Fruit fly (Drosophila melanogaster) whole organism, embryonic: Measurements from ENCODE around the gene CG9166.
A peak's percentile ranks its signal among the peaks of the same experiment; 100 is the strongest.

ENCODE experiments used
- ATbp ChIP-seq: fragments of 200-800 bp; sonication (Bioruptor generic); optimal IDR thresholded peaks from 2 replicates; lab custom pipeline; 2017; ENCODE audit warnings: missing biosample characterization, mild to moderate bottlenecking, missing genetic modification characterization, missing genetic modification reagents
- Ada2b ChIP-seq: fragments of 200-800 bp; sonication (Bioruptor generic); IDR thresholded peaks from 2 replicates; pipeline ENCODE4 v1.3.6; 2022; ENCODE audit warnings: missing biosample characterization, missing genetic modification characterization
- Bdp1 ChIP-seq: fragments of 200-800 bp; sonication (Bioruptor generic); optimal IDR thresholded peaks from 3 replicates; lab custom pipeline; 2016; ENCODE audit warnings: missing biosample characterization, missing genetic modification characterization
- C15 ChIP-seq: fragments of 200-800 bp; sonication (Bioruptor generic); IDR thresholded peaks from 3 replicates; pipeline ENCODE4 v1.3.6; 2022; ENCODE audit warnings: missing biosample characterization, missing genetic modification characterization
- CG10543 ChIP-seq: fragments of 200-800 bp; sonication (Bioruptor generic); optimal IDR thresholded peaks from 3 replicates; lab custom pipeline; 2017; ENCODE audit warnings: missing biosample characterization, mild to moderate bottlenecking, missing genetic modification characterization, moderate library complexity
- CG12071 ChIP-seq: fragments of 200-800 bp; sonication (Bioruptor generic); optimal IDR thresholded peaks from 3 replicates; lab custom pipeline; 2018; ENCODE audit warnings: missing biosample characterization, mild to moderate bottlenecking, missing genetic modification characterization
- CG16779 ChIP-seq: fragments of 200-800 bp; sonication (Bioruptor generic); IDR thresholded peaks from 2 replicates; pipeline ENCODE4 v1.3.6; 2022; ENCODE audit warnings: missing biosample characterization, missing genetic modification characterization
- CG1792 ChIP-seq: fragments of 200-800 bp; sonication (Bioruptor generic); optimal IDR thresholded peaks from 2 replicates; lab custom pipeline; 2016; ENCODE audit warnings: missing biosample characterization, missing genetic modification characterization
- CG2712 ChIP-seq: fragments of 200-800 bp; optimal IDR thresholded peaks from 3 replicates; lab custom pipeline; 2019; ENCODE audit warnings: missing biosample characterization, mild to moderate bottlenecking, missing genetic modification characterization, moderate library complexity
- CG31224 ChIP-seq: fragments of 200-800 bp; sonication (Bioruptor generic); IDR thresholded peaks from 2 replicates; pipeline ENCODE4 v1.3.6; 2022; ENCODE audit warnings: missing biosample characterization, missing genetic modification characterization
- CG32772 ChIP-seq: fragments of 200-800 bp; sonication (Bioruptor generic); IDR thresholded peaks from 2 replicates; pipeline ENCODE4 v1.3.6; 2022; ENCODE audit warnings: missing biosample characterization, missing genetic modification characterization
- CG34422 ChIP-seq: fragments of 200-800 bp; sonication (Bioruptor generic); IDR thresholded peaks from 3 replicates; pipeline ENCODE4 v1.3.6; 2022; ENCODE audit warnings: missing biosample characterization, missing genetic modification characterization
- CG4854 ChIP-seq: fragments of 200-800 bp; sonication (Bioruptor generic); optimal IDR thresholded peaks from 2 replicates; lab custom pipeline; 2016; ENCODE audit warnings: missing biosample characterization, missing genetic modification characterization, inconsistent platforms
- CG6175 ChIP-seq: fragments of 200-800 bp; sonication (Bioruptor generic); IDR thresholded peaks from 3 replicates; pipeline ENCODE4 v1.3.6; 2022; ENCODE audit warnings: missing biosample characterization, missing genetic modification characterization
- CG6689 ChIP-seq: fragments of 200-800 bp; sonication (Bioruptor generic); IDR thresholded peaks from 2 replicates; pipeline ENCODE4 v1.3.6; 2022; ENCODE audit warnings: missing biosample characterization, missing genetic modification characterization
- CG7556 ChIP-seq: fragments of 200-800 bp; sonication (Bioruptor generic); optimal IDR thresholded peaks from 2 replicates; lab custom pipeline; 2017; ENCODE audit warnings: missing biosample characterization, mild to moderate bottlenecking, missing genetic modification characterization
- CG7987 ChIP-seq: fragments of 200-800 bp; sonication (Bioruptor generic); optimal IDR thresholded peaks from 2 replicates; lab custom pipeline; 2018; ENCODE audit warnings: missing biosample characterization, mild to moderate bottlenecking, missing genetic modification characterization, moderate library complexity
- CG8281 ChIP-seq: fragments of 200-800 bp; sonication (Bioruptor generic); optimal IDR thresholded peaks from 2 replicates; lab custom pipeline; 2018; ENCODE audit warnings: missing biosample characterization, mild to moderate bottlenecking, missing genetic modification characterization, moderate library complexity
- CG8924 ChIP-seq: fragments of 200-800 bp; optimal IDR thresholded peaks from 3 replicates; lab custom pipeline; 2019; ENCODE audit warnings: missing biosample characterization, mild to moderate bottlenecking, missing genetic modification characterization, moderate library complexity
- Drgx ChIP-seq: fragments of 200-800 bp; sonication (Bioruptor generic); IDR thresholded peaks from 2 replicates; pipeline ENCODE4 v1.3.6; 2022; ENCODE audit warnings: missing biosample characterization, missing genetic modification characterization
- Ets65A ChIP-seq: fragments of 200-800 bp; sonication (Bioruptor generic); peaks from one replicate; lab custom pipeline; 2016; ENCODE audit warnings: missing biosample characterization, missing genetic modification characterization
- Fer1 ChIP-seq: fragments of 200-800 bp; sonication (Bioruptor generic); optimal IDR thresholded peaks from 2 replicates; lab custom pipeline; 2017; ENCODE audit warnings: missing biosample characterization, mild to moderate bottlenecking, missing genetic modification characterization
- Fer2 ChIP-seq: fragments of 200-800 bp; sonication (Bioruptor generic); optimal IDR thresholded peaks from 2 replicates; lab custom pipeline; 2018; ENCODE audit warnings: missing biosample characterization, mild to moderate bottlenecking, missing genetic modification characterization, moderate library complexity
- HLH4C ChIP-seq: fragments of 200-800 bp; sonication (Bioruptor generic); IDR thresholded peaks from 3 replicates; pipeline ENCODE4 v1.3.6; 2022; ENCODE audit warnings: missing biosample characterization, missing genetic modification characterization; ENCODE audit not compliant: partially characterized antibody
- Hand ChIP-seq: fragments of 200-800 bp; sonication (Bioruptor generic); optimal IDR thresholded peaks from 2 replicates; lab custom pipeline; 2017; ENCODE audit warnings: mild to moderate bottlenecking, missing biosample characterization, missing genetic modification reagents, missing genetic modification characterization
- Hey ChIP-seq: fragments of 200-800 bp; sonication (Bioruptor generic); optimal IDR thresholded peaks from 3 replicates; lab custom pipeline; 2018; ENCODE audit warnings: missing biosample characterization, mild to moderate bottlenecking, missing genetic modification characterization
- HmgD ChIP-seq: fragments of 200-800 bp; sonication (Bioruptor generic); optimal IDR thresholded peaks from 3 replicates; lab custom pipeline; 2016; ENCODE audit warnings: missing biosample characterization, missing genetic modification characterization
- Lpt ChIP-seq: fragments of >200 bp; optimal IDR thresholded peaks from 2 replicates; lab custom pipeline; 2018; ENCODE audit warnings: missing biosample characterization, missing genetic modification characterization
- Oli ChIP-seq: fragments of 200-800 bp; sonication (Bioruptor generic); optimal IDR thresholded peaks from 2 replicates; lab custom pipeline; 2018; ENCODE audit warnings: missing biosample characterization, mild to moderate bottlenecking, missing genetic modification characterization, moderate library complexity
- TFAM ChIP-seq: fragments of 200-800 bp; sonication (Bioruptor generic); optimal IDR thresholded peaks from 2 replicates; lab custom pipeline; 2017; ENCODE audit warnings: missing biosample characterization, missing genetic modification characterization, inconsistent platforms
- al ChIP-seq: fragments of 200-800 bp; sonication (Bioruptor generic); IDR thresholded peaks from 2 replicates; pipeline ENCODE4 v1.3.6; 2022; ENCODE audit warnings: missing biosample characterization, missing genetic modification characterization
- aop ChIP-seq: fragments of 200-800 bp; sonication (Bioruptor generic); IDR thresholded peaks from 2 replicates; pipeline ENCODE4 v1.3.6; 2022; ENCODE audit warnings: missing biosample characterization, missing genetic modification characterization
- ap ChIP-seq: fragments of 200-800 bp; sonication (Bioruptor generic); IDR thresholded peaks from 2 replicates; pipeline ENCODE4 v1.3.6; 2022; ENCODE audit warnings: missing biosample characterization, missing genetic modification characterization
- bsh ChIP-seq, 2 experiments: fragments of 200-800 bp; sonication (Bioruptor generic); optimal IDR thresholded peaks; 2 replicates each; lab custom pipeline; 2017 to 2018; ENCODE audit warnings: mild to moderate bottlenecking in 2 of 2, missing biosample characterization in 2 of 2, missing genetic modification characterization in 2 of 2, moderate library complexity in 1 of 2
- dpn ChIP-seq, 2 experiments: fragments of 200-800 bp; sonication (Bioruptor generic); optimal IDR thresholded peaks; 3 replicates each; lab custom pipeline; 2016; ENCODE audit warnings: missing biosample characterization in 2 of 2, missing genetic modification characterization in 2 of 2
- ems ChIP-seq: fragments of 200-800 bp; sonication (Bioruptor generic); optimal IDR thresholded peaks from 3 replicates; lab custom pipeline; 2016; ENCODE audit warnings: missing biosample characterization, missing genetic modification characterization
- gce ChIP-seq: fragments of 200-800 bp; sonication (Bioruptor generic); IDR thresholded peaks from 3 replicates; pipeline ENCODE4 v1.3.6; 2022; ENCODE audit warnings: missing biosample characterization, missing genetic modification characterization
- ham ChIP-seq: fragments of 200-800 bp; sonication (Bioruptor generic); IDR thresholded peaks from 2 replicates; pipeline ENCODE4 v1.3.6; 2022; ENCODE audit warnings: missing biosample characterization, missing genetic modification characterization
- ind ChIP-seq: fragments of 200-800 bp; sonication (Bioruptor generic); optimal IDR thresholded peaks from 3 replicates; lab custom pipeline; 2016; ENCODE audit warnings: missing biosample characterization, missing genetic modification characterization
- kay ChIP-seq: fragments of 200-800 bp; sonication (Bioruptor generic); optimal IDR thresholded peaks from 2 replicates; lab custom pipeline; 2016; ENCODE audit warnings: missing biosample characterization, missing genetic modification characterization
- lilli ChIP-seq: fragments of 200-800 bp; sonication (Bioruptor generic); optimal IDR thresholded peaks from 3 replicates; lab custom pipeline; 2016; ENCODE audit warnings: missing biosample characterization, missing genetic modification characterization
- lmd ChIP-seq: fragments of 200-800 bp; sonication (Bioruptor generic); IDR thresholded peaks from 2 replicates; pipeline ENCODE4 v1.3.6; 2022; ENCODE audit warnings: missing biosample characterization, missing genetic modification characterization
- maf-S ChIP-seq: fragments of 200-800 bp; sonication (Bioruptor generic); optimal IDR thresholded peaks from 2 replicates; lab custom pipeline; 2016; ENCODE audit warnings: missing biosample characterization, missing genetic modification characterization
- otp ChIP-seq: fragments of 200-800 bp; sonication (Bioruptor generic); IDR thresholded peaks from 3 replicates; pipeline ENCODE4, ENCODE4 v1.3.6; 2022; ENCODE audit warnings: missing biosample characterization, missing genetic modification characterization
- pnt ChIP-seq: fragments of 200-800 bp; sonication (Bioruptor generic); optimal IDR thresholded peaks from 3 replicates; lab custom pipeline; 2016; ENCODE audit warnings: missing biosample characterization, missing genetic modification characterization
- psq ChIP-seq: fragments of 200-800 bp; sonication (Bioruptor generic); optimal IDR thresholded peaks from 2 replicates; lab custom pipeline; 2017; ENCODE audit warnings: missing biosample characterization, missing genetic modification characterization
- shn ChIP-seq: fragments of 200-800 bp; sonication (Bioruptor generic); optimal IDR thresholded peaks from 3 replicates; lab custom pipeline; 2016; ENCODE audit warnings: missing biosample characterization, missing genetic modification characterization
- so ChIP-seq: fragments of 200-800 bp; sonication (Bioruptor generic); IDR thresholded peaks from 3 replicates; pipeline ENCODE4 v1.3.6; 2022; ENCODE audit warnings: missing biosample characterization, missing genetic modification characterization
- sr ChIP-seq: fragments of 200-800 bp; sonication (Bioruptor generic); IDR thresholded peaks from 3 replicates; pipeline ENCODE4 v1.3.6; 2022; ENCODE audit warnings: missing biosample characterization, missing genetic modification characterization
- stwl ChIP-seq: fragments of 200-800 bp; sonication (Bioruptor generic); optimal IDR thresholded peaks from 3 replicates; lab custom pipeline; 2018; ENCODE audit warnings: missing biosample characterization, mild to moderate bottlenecking, missing genetic modification characterization, moderate library complexity
- tgo ChIP-seq: fragments of 200-800 bp; sonication (Bioruptor generic); IDR thresholded peaks from 3 replicates; pipeline ENCODE4 v1.3.6; 2022; ENCODE audit warnings: missing biosample characterization, missing genetic modification characterization
- tna ChIP-seq: fragments of 200-800 bp; sonication (Bioruptor generic); IDR thresholded peaks from 2 replicates; pipeline ENCODE4 v1.3.6; 2022; ENCODE audit warnings: missing biosample characterization, missing genetic modification characterization; ENCODE audit not compliant: partially characterized antibody
- vvl ChIP-seq: fragments of 200-800 bp; sonication (Bioruptor generic); IDR thresholded peaks from 2 replicates; pipeline ENCODE4 v1.3.6; 2022; ENCODE audit warnings: missing biosample characterization, missing genetic modification characterization

The CG9166 gene

dm6 chr3L:1370939-1371338 is 20.0 kb downstream of the CG9166 start (continued):
- TF ChIP-seq lilli (GFP tag; lab: Kevin White, UChicago) (peak; percentile 12), Lpt (GFP tag; lab: Kevin White, UChicago) (no peak), ap (GFP tag; lab: Robert Waterston, UW) (peak; percentile 29; the same call in 1 of the 2 replicates), CG32772 (GFP tag; lab: Robert Waterston, UW) (no peak), CG8924 (tag; lab: Kevin White, UChicago) (peak; percentile 19), Ets65A (GFP tag; lab: Kevin White, UChicago) (peak; percentile 39), al (GFP tag; lab: Robert Waterston, UW) (no peak), CG7987 (GFP tag; lab: Kevin White, UChicago) (no peak), kay (GFP tag; lab: Kevin White, UChicago) (no peak), vvl (GFP tag; lab: Robert Waterston, UW) (no peak), CG10543 (GFP tag; lab: Kevin White, UChicago) (no peak), stwl (tag; lab: Kevin White, UChicago) (no peak), tna (GFP tag; lab: Robert Waterston, UW) (no peak), CG7556 (GFP tag; lab: Kevin White, UChicago) (no peak), CG6175 (GFP tag; lab: Robert Waterston, UW) (no peak), shn (GFP tag; lab: Kevin White, UChicago) (no peak), tgo (GFP tag; lab: Robert Waterston, UW) (no peak), CG2712 (tag; lab: Kevin White, UChicago) (no peak), CG6689 (no peak), Bdp1 (GFP tag; lab: Kevin White, UChicago) (no peak), bsh (GFP tag; optimal IDR thresholded peaks at IDR 0.05; lab: Kevin White, UChicago) (peak in 1 of 2 experiments; percentile 38), CG31224 (no peak), Hand (GFP tag; lab: Kevin White, UChicago) (no peak), Ada2b (GFP tag; lab: Robert Waterston, UW) (peak; percentile 42), TFAM (GFP tag; lab: Kevin White, UChicago) (no peak), lmd (GFP tag; lab: Robert Waterston, UW) (peak; percentile 8; the same call in 1 of the 2 replicates), HmgD (GFP tag; lab: Kevin White, UChicago) (no peak), CG34422 (GFP tag; lab: Robert Waterston, UW) (0 out of 3 replicates have a peak, but pooled peaks have one; percentile 42), C15 (GFP tag; lab: Robert Waterston, UW) (no peak), so (GFP tag; lab: Robert Waterston, UW) (no peak; the same call in 2 of the 3 replicates), ham (GFP tag; lab: Robert Waterston, UW) (no peak), pnt (GFP tag; lab: Kevin White, UChicago) (peak; percentile 10), sr (GFP tag; lab: Robert Waterston, UW) (no peak), maf-S (GFP tag; lab: Kevin White, UChicago) (no peak), Hey (tag; lab: Kevin White, UChicago) (no peak), Fer2 (tag; lab: Kevin White, UChicago) (no peak), Drgx (peak; percentile 51), otp (GFP tag; lab: Robert Waterston, UW) (0 out of 3 replicates have a peak, but pooled peaks have one; percentile 46), CG4854 (GFP tag; lab: Kevin White, UChicago) (no peak), gce (no peak), CG1792 (GFP tag; lab: Kevin White, UChicago) (no peak), CG12071 (no peak), aop (GFP tag; lab: Robert Waterston, UW) (0 out of 2 replicates have a peak, but pooled peaks have one; percentile 35), dpn (GFP tag; optimal IDR thresholded peaks at IDR 0.05; lab: Kevin White, UChicago) (peak in 1 of 2 experiments; percentile 44), ATbp (GFP tag; lab: Kevin White, UChicago) (peak; percentile 17), Oli (tag; lab: Kevin White, UChicago) (peak; percentile 54), CG16779 (GFP tag; lab: Robert Waterston, UW) (no peak), ind (GFP tag; lab: Kevin White, UChicago) (peak; percentile 14), CG8281 (tag; lab: Kevin White, UChicago) (no peak), psq (GFP tag; lab: Kevin White, UChicago) (no peak), ems (GFP tag; lab: Kevin White, UChicago) (peak; percentile 20), HLH4C (GFP tag; lab: Robert Waterston, UW) (no peak), Fer1 (GFP tag; lab: Kevin White, UChicago) (no peak)
